Worm (Caenorhabditis elegans): Measurements from ENCODE around the gene CD4.1.
A peak's percentile ranks its signal among the peaks of the same experiment; 100 is the strongest.

CD4.1 gene

DNA sequence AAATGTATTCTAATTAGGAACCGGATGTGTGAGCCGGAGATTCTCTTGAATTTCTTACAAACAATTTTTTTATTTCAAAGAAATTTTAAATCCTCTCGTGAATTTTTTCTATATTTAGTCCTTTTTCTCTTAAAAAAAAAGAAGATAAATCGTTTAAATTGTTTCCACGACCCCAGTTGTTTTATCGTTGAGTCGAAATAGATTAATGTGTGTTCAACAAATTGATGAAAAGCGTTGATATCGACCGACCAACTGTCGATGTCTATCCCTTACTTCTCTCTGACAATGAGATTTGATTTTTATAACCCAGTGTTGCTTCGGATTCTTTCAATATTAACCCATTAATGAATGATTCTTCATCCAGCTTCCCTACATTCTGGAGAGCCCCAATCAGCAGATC lies at the start of gene CD4.1:
Gene CD4.1 (plus strand): TSS at position 301 of the 400 bp plus-strand sequence.
- no peak for TF ChIP-seq klf-2 (GFP tag; conservative IDR thresholded peaks at IDR 0.05)
- TF ChIP-seq med-1 (GFP tag; optimal IDR thresholded peaks at IDR 0.05; ENCODE audit: insufficient read depth): no peak
- no peak for TF ChIP-seq cog-1 (tag; optimal IDR thresholded peaks at IDR 0.05)
- no peak for TF ChIP-seq ref-1 (GFP tag; conservative IDR thresholded peaks at IDR 0.05)
- no peak for TF ChIP-seq tab-1 (GFP tag; IDR thresholded peaks at IDR 0.05)
- TF ChIP-seq ztf-29 (GFP tag; IDR thresholded peaks at IDR 0.05): no peak
- TF ChIP-seq T22C8.4 (GFP tag; IDR thresholded peaks at IDR 0.05): no peak
- no peak for TF ChIP-seq ztf-23 (GFP tag; IDR thresholded peaks at IDR 0.05)
- TF ChIP-seq flt-1 (GFP tag; IDR thresholded peaks at IDR 0.05): no peak

DNA sequence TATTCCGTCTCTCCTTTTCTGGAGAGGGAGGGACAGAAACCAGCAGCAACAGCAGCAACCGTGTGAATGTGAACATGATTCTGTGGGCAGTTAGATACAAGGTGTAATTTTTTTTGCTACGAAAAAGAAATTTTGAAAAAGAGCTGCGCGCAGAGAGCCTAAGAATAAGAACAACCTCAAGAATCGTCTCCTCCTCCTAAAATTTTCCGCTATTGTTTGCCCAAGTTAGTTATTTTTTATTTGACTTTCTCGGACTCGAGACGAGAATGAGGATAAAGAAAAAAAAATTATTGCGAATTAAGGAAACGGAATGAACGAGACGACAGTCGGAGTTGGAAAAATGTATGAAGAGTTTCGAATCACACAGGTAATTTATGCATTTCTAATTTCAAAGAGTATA lies 47.8 kb upstream of the CD4.1 start, which contains the start of gene glb-5:
Gene glb-5 (plus strand): TSS at position 301 of the 400 bp plus-strand sequence.
- TF ChIP-seq flt-1 (GFP tag; IDR thresholded peaks at IDR 0.05) (no peak), tab-1 (GFP tag; IDR thresholded peaks at IDR 0.05) (no peak), T22C8.4 (GFP tag; IDR thresholded peaks at IDR 0.05) (no peak), ztf-29 (GFP tag; IDR thresholded peaks at IDR 0.05) (no peak), med-1 (GFP tag; optimal IDR thresholded peaks at IDR 0.05; ENCODE audit: insufficient read depth) (no peak)

DNA sequence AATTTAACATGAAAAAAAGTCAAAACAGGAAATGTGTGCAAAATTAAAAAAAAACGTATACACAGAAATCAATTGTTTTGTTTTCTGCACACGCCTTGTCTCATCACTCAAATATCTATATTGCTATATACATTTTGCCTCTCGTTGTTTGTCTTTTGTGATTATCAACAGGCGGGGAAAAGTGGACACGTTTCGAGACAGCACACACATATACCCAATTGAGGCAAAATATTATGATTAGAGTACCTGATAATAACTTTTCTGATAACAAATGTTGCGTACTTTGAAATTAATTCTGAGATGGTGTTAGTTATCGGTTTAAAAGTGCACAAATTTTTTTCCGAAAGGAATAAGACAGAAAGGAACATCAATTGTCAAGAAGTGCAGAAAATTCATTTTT lies 46.5 kb upstream of the CD4.1 start:
- TF ChIP-seq cog-1 (tag; optimal IDR thresholded peaks at IDR 0.05): no peak
- no peak for TF ChIP-seq flt-1 (GFP tag; IDR thresholded peaks at IDR 0.05)
- no peak for TF ChIP-seq ztf-29 (GFP tag; IDR thresholded peaks at IDR 0.05)
- TF ChIP-seq tab-1 (GFP tag; IDR thresholded peaks at IDR 0.05): no peak
- TF ChIP-seq med-1 (GFP tag; optimal IDR thresholded peaks at IDR 0.05; ENCODE audit: insufficient read depth): no peak
- no peak for TF ChIP-seq ref-1 (GFP tag; conservative IDR thresholded peaks at IDR 0.05)
- no peak for TF ChIP-seq T22C8.4 (GFP tag; IDR thresholded peaks at IDR 0.05)
- TF ChIP-seq klf-2 (GFP tag; conservative IDR thresholded peaks at IDR 0.05): no peak
- no peak for TF ChIP-seq ztf-23 (GFP tag; IDR thresholded peaks at IDR 0.05)

DNA sequence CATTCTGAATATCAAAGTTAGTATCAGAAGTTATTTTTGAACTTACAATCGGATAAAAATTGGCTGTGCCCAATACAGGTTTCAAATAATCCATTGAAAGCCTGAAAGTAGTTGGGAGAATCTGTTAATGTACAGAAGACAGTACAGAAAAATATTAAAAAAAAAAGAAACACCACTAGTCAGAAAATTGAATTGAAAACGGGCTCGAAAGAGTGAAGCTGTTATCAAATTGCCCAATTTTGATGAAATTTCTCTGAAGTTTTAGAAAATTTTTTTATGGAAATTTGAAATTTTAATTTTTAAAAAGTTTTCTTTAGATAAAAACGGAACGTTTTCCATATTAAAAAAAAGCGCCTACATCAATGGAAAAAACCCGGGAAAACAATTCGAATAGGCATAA lies 39.2 kb upstream of the CD4.1 start, which contains the start of gene C18C4.7:
Gene C18C4.7 (minus strand): TSS at position 101 of the 400 bp plus-strand sequence.
- TF ChIP-seq T22C8.4 (GFP tag; IDR thresholded peaks at IDR 0.05): no peak
- no peak for TF ChIP-seq ref-1 (GFP tag; conservative IDR thresholded peaks at IDR 0.05)
- TF ChIP-seq ztf-23 (GFP tag; IDR thresholded peaks at IDR 0.05): no peak
- TF ChIP-seq klf-2 (GFP tag; conservative IDR thresholded peaks at IDR 0.05): no peak
- TF ChIP-seq tab-1 (GFP tag; IDR thresholded peaks at IDR 0.05): no peak
- no peak for TF ChIP-seq med-1 (GFP tag; optimal IDR thresholded peaks at IDR 0.05; ENCODE audit: insufficient read depth)
- no peak for TF ChIP-seq ztf-29 (GFP tag; IDR thresholded peaks at IDR 0.05)

DNA sequence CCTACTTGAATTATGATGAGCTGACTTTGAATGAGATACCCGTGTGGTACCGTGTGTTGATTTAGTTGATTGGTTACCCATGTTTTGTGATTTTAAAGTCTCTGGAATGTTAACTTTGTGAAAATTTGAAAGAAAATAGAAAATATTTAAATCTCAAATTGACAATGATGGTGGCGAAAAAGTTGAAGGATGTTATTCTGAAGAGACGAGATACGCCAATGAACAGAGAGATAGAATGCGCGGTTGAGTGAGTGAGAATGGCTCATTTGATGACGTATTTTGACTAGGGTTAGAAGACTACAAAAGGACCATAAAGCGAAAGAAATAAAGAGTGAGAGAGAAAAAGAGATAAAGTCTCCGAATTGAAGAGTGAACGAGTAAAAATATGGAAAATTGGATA lies 35.9 kb upstream of the CD4.1 start, which contains the start of gene glb-6:
Gene glb-6 (minus strand): TSS at position 101 of the 400 bp plus-strand sequence.
- TF ChIP-seq tab-1 (GFP tag; IDR thresholded peaks at IDR 0.05) (no peak), cog-1 (tag; optimal IDR thresholded peaks at IDR 0.05) (no peak), ztf-23 (GFP tag; IDR thresholded peaks at IDR 0.05) (no peak), T22C8.4 (GFP tag; IDR thresholded peaks at IDR 0.05) (no peak), flt-1 (GFP tag; IDR thresholded peaks at IDR 0.05) (no peak), ztf-29 (GFP tag; IDR thresholded peaks at IDR 0.05) (no peak), med-1 (GFP tag; optimal IDR thresholded peaks at IDR 0.05; ENCODE audit: insufficient read depth) (no peak), ref-1 (GFP tag; conservative IDR thresholded peaks at IDR 0.05) (no peak)

DNA sequence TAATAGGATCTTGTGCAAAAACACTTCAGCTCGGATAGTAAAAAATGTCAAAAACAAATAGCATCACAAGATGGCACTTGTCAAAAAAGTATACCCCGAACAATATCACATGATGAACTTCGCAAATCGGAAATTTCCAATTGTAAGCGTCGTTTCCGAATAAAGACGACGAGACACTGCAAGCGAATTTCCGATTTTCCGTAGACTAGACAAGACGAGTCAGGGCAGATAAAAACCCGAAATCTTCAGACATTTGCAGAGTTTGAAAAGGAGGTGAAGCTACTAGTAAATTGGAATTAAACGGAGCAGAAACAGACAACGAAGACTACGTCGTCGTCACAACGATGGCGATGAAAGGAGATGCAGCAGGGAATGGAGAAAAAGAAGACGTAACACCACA lies 34.7 kb upstream of the CD4.1 start:
- TF ChIP-seq ref-1 (GFP tag; conservative IDR thresholded peaks at IDR 0.05) (no peak), ztf-29 (GFP tag; IDR thresholded peaks at IDR 0.05) (no peak), flt-1 (GFP tag; IDR thresholded peaks at IDR 0.05) (no peak), ztf-23 (GFP tag; IDR thresholded peaks at IDR 0.05) (no peak), med-1 (GFP tag; optimal IDR thresholded peaks at IDR 0.05; ENCODE audit: insufficient read depth) (no peak), cog-1 (tag; optimal IDR thresholded peaks at IDR 0.05) (no peak), tab-1 (GFP tag; IDR thresholded peaks at IDR 0.05) (no peak), T22C8.4 (GFP tag; IDR thresholded peaks at IDR 0.05) (no peak), klf-2 (GFP tag; conservative IDR thresholded peaks at IDR 0.05) (no peak)

DNA sequence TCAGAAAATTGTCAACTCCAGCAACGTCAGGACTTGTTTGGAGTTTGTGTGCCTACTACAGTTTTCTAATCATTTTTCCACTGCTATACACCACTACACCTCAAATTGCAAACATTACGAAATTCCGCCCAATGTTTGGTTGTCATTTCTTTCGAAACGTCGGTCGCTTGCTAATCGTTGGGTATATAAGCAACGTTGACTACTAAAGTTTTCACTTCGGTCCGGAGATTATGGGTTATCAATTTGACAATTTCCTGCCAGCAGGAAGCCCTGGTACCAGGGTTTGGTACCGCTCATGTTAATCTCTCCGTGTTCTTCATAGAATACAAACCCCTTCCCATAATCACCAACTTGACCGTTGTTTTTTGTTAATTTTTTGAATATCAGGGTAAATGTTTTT lies 30.3 kb upstream of the CD4.1 start:
- no peak for TF ChIP-seq T22C8.4 (GFP tag; IDR thresholded peaks at IDR 0.05)
- no peak for TF ChIP-seq med-1 (GFP tag; optimal IDR thresholded peaks at IDR 0.05; ENCODE audit: insufficient read depth)
- no peak for TF ChIP-seq ztf-29 (GFP tag; IDR thresholded peaks at IDR 0.05)
- no peak for TF ChIP-seq tab-1 (GFP tag; IDR thresholded peaks at IDR 0.05)
- TF ChIP-seq ztf-23 (GFP tag; IDR thresholded peaks at IDR 0.05): no peak
- no peak for TF ChIP-seq klf-2 (GFP tag; conservative IDR thresholded peaks at IDR 0.05)
- TF ChIP-seq cog-1 (tag; optimal IDR thresholded peaks at IDR 0.05): no peak

DNA sequence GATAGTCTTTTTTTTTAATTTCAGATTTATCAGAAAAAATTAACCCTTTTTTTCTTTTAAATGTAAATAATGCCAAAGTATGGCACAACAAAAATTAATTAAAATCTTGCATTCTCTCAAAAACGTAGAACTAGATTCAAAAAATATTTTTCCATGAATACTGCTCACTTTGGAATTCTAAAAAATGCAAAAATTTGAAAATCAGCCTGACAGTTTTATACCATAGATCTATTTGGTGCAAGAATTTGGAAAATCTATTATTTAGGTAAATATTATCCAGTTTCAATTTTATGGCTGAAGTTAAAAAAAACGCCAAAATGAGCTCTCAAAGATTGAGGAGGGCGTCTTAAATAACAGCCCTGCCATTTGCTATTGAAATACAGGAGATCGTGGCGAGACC lies 26.7 kb upstream of the CD4.1 start:
- TF ChIP-seq T22C8.4 (GFP tag; IDR thresholded peaks at IDR 0.05) (no peak), klf-2 (GFP tag; conservative IDR thresholded peaks at IDR 0.05) (no peak), cog-1 (tag; optimal IDR thresholded peaks at IDR 0.05) (no peak), ztf-23 (GFP tag; IDR thresholded peaks at IDR 0.05) (no peak), flt-1 (GFP tag; IDR thresholded peaks at IDR 0.05) (no peak), ref-1 (GFP tag; conservative IDR thresholded peaks at IDR 0.05) (no peak), med-1 (GFP tag; optimal IDR thresholded peaks at IDR 0.05; ENCODE audit: insufficient read depth) (no peak)

DNA sequence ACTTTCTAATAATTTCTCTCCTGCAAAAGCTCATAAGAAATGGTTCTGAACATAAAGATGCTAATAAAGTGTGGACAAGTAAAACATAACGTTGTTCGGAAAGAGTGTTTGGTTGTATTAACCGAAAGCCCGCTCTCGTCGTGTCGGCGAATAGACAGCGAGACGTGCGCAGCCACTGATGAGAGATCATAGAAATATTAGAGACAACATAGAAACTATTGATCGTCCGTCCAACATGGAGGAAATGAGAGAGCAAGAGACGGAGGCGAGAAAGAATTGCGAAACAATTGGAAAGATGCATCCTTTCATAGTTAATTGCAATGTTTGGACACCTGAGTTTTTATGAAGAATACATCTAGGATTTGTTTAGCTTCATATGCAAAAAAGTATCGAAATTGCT lies 25.8 kb upstream of the CD4.1 start:
- TF ChIP-seq flt-1 (GFP tag; IDR thresholded peaks at IDR 0.05): no peak
- TF ChIP-seq ztf-29 (GFP tag; IDR thresholded peaks at IDR 0.05): 0 out of 2 replicates have a peak, but pooled peaks have one; percentile 19
- no peak for TF ChIP-seq ztf-23 (GFP tag; IDR thresholded peaks at IDR 0.05)
- TF ChIP-seq tab-1 (GFP tag; IDR thresholded peaks at IDR 0.05): no peak
- TF ChIP-seq ref-1 (GFP tag; conservative IDR thresholded peaks at IDR 0.05): no peak
- peak; percentile 79 for TF ChIP-seq T22C8.4 (GFP tag; IDR thresholded peaks at IDR 0.05)
- TF ChIP-seq cog-1 (tag; optimal IDR thresholded peaks at IDR 0.05): peak; percentile 73

DNA sequence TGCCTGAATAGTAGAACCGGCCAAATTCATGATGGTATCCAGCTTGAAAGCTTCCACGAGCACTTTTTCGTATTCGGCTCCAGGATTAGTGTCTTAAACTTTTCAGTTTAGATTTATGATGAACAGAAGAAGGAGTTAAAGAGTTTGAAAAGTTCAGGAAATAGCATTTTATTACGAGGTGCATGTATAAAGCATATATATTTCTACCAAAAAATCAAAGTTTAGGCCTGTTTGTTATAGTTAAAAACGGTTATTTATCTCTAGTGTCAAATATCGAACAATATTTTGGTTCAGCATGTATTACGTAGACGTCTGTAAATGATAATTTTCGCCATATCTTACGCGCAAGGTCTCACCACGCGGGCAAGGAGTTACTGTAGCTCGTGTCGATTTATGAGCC lies 25.0 kb upstream of the CD4.1 start, which contains the start of gene klc-2:
Gene klc-2 (minus strand): TSS at position 101 of the 400 bp plus-strand sequence.
- TF ChIP-seq ztf-23 (GFP tag; IDR thresholded peaks at IDR 0.05): no peak
- no peak for TF ChIP-seq ref-1 (GFP tag; conservative IDR thresholded peaks at IDR 0.05)
- no peak for TF ChIP-seq ztf-29 (GFP tag; IDR thresholded peaks at IDR 0.05)
- no peak for TF ChIP-seq flt-1 (GFP tag; IDR thresholded peaks at IDR 0.05)
- no peak for TF ChIP-seq med-1 (GFP tag; optimal IDR thresholded peaks at IDR 0.05; ENCODE audit: insufficient read depth)
- no peak for TF ChIP-seq T22C8.4 (GFP tag; IDR thresholded peaks at IDR 0.05)
- no peak for TF ChIP-seq tab-1 (GFP tag; IDR thresholded peaks at IDR 0.05)
- no peak for TF ChIP-seq klf-2 (GFP tag; conservative IDR thresholded peaks at IDR 0.05)
- TF ChIP-seq cog-1 (tag; optimal IDR thresholded peaks at IDR 0.05): no peak
